Worm (Caenorhabditis elegans) whole organism, young adult: ENCODE data around the gene R151.1.

Experiments
- B0336.3 ChIP-seq: fragments of 200-800 bp; sonication (Bioruptor generic); IDR thresholded peaks from 2 replicates; pipeline ENCODE4 v1.3.6; 2022; ENCODE audit warnings: missing genetic modification characterization, missing compliant biosample characterization
- F10E7.11 ChIP-seq: sonication (generic microtip); optimal IDR thresholded peaks from 2 replicates; lab custom pipeline; 2017; ENCODE audit warnings: mild to moderate bottlenecking, missing genetic modification characterization, moderate library complexity, missing compliant biosample characterization
- F22D6.2 ChIP-seq: sonication (generic microtip); optimal IDR thresholded peaks from 2 replicates; lab custom pipeline; 2016; ENCODE audit warnings: mild to moderate bottlenecking, missing genetic modification characterization, missing compliant biosample characterization
- F33H1.4 ChIP-seq: fragments of 200-800 bp; sonication (Bioruptor generic); IDR thresholded peaks from 2 replicates; pipeline ENCODE4 v1.3.6; 2022; ENCODE audit warnings: missing genetic modification reagents, missing genetic modification characterization, missing compliant biosample characterization
- F37B4.10 ChIP-seq: fragments of 200-800 bp; sonication (Bioruptor generic); IDR thresholded peaks from 2 replicates; pipeline ENCODE4 v1.3.6; 2022; ENCODE audit warnings: missing genetic modification characterization, missing compliant biosample characterization
- F39B2.1 ChIP-seq: fragments of 200-800 bp; sonication (Bioruptor generic); IDR thresholded peaks from 2 replicates; pipeline ENCODE4 v1.3.6; 2022; ENCODE audit warnings: missing genetic modification reagents, missing genetic modification characterization, missing compliant biosample characterization
- F57A8.1 ChIP-seq: fragments of 200-800 bp; sonication (Bioruptor generic); optimal IDR thresholded peaks from 2 replicates; lab custom pipeline; 2018; ENCODE audit warnings: mild to moderate bottlenecking, missing genetic modification characterization, moderate library complexity, missing compliant biosample characterization
- K12H6.12 ChIP-seq: fragments of 200-800 bp; sonication (Bioruptor generic); optimal IDR thresholded peaks from 2 replicates; lab custom pipeline; 2018; ENCODE audit warnings: mild to moderate bottlenecking, missing genetic modification characterization, missing compliant biosample characterization
- T26A5.8 ChIP-seq: sonication (generic microtip); optimal IDR thresholded peaks from 2 replicates; lab custom pipeline; 2016; ENCODE audit warnings: missing genetic modification characterization, missing compliant biosample characterization
- Y53G8AR.9 ChIP-seq: fragments of 200-800 bp; sonication (Bioruptor generic); conservative IDR thresholded peaks from 2 replicates; pipeline ENCODE4 v1.3.6; 2022; ENCODE audit warnings: missing genetic modification reagents, missing genetic modification characterization, missing compliant biosample characterization
- Y56A3A.18 ChIP-seq: fragments of 200-800 bp; sonication (Bioruptor generic); IDR thresholded peaks from 2 replicates; pipeline ENCODE4 v1.3.6; 2022; ENCODE audit warnings: missing genetic modification reagents, missing genetic modification characterization, missing compliant biosample characterization
- aptf-2 ChIP-seq: fragments of 200-800 bp; sonication (Bioruptor generic); conservative IDR thresholded peaks from 2 replicates; pipeline ENCODE4 v1.3.6; 2022; ENCODE audit warnings: missing genetic modification reagents, missing genetic modification characterization, missing compliant biosample characterization
- attf-3 ChIP-seq: fragments of 200-800 bp; sonication (Bioruptor generic); conservative IDR thresholded peaks from 2 replicates; pipeline ENCODE4 v1.3.6; 2022; ENCODE audit warnings: missing genetic modification reagents, missing genetic modification characterization, missing compliant biosample characterization
- attf-5 ChIP-seq: fragments of 200-800 bp; sonication (Bioruptor generic); optimal IDR thresholded peaks from 2 replicates; lab custom pipeline; 2018; ENCODE audit warnings: mild to moderate bottlenecking, missing genetic modification characterization, missing compliant biosample characterization
- bed-2 ChIP-seq: fragments of 200-800 bp; sonication (Bioruptor generic); IDR thresholded peaks from 2 replicates; pipeline ENCODE4 v1.3.6; 2022; ENCODE audit warnings: missing genetic modification reagents, missing genetic modification characterization, missing compliant biosample characterization
- ceh-58 ChIP-seq: fragments of 200-800 bp; sonication (Bioruptor generic); IDR thresholded peaks from 2 replicates; pipeline ENCODE4 v1.3.6; 2022; ENCODE audit warnings: missing genetic modification characterization, missing compliant biosample characterization
- chd-7 ChIP-seq: sonication (generic microtip); optimal IDR thresholded peaks from 2 replicates; lab custom pipeline; 2016; ENCODE audit warnings: mild to moderate bottlenecking, missing genetic modification characterization, moderate library complexity, missing compliant biosample characterization
- die-1 ChIP-seq: sonication (generic microtip); optimal IDR thresholded peaks from 2 replicates; lab custom pipeline; 2016; ENCODE audit warnings: missing genotype, mild to moderate bottlenecking, missing genetic modification characterization, missing compliant biosample characterization
- efl-1 ChIP-seq: fragments of 150-350 bp; optimal IDR thresholded peaks from 2 replicates; lab custom pipeline; 2014; ENCODE audit warnings: missing biosample characterization, missing genetic modification reagents, missing genetic modification characterization
- egl-18 ChIP-seq: fragments of 200-800 bp; sonication (Bioruptor generic); IDR thresholded peaks from 2 replicates; pipeline ENCODE4 v1.3.6; 2022; ENCODE audit warnings: missing genetic modification reagents, missing genetic modification characterization, missing compliant biosample characterization
- egl-44 ChIP-seq: fragments of 200-800 bp; sonication (Bioruptor generic); IDR thresholded peaks from 2 replicates; pipeline ENCODE4 v1.3.6; 2022; ENCODE audit warnings: missing genetic modification reagents, missing genetic modification characterization, missing compliant biosample characterization
- ets-4 ChIP-seq: fragments of 200-800 bp; sonication (Bioruptor generic); optimal IDR thresholded peaks from 2 replicates; lab custom pipeline; 2018; ENCODE audit warnings: mild to moderate bottlenecking, missing genetic modification characterization, missing compliant biosample characterization
- gei-17 ChIP-seq: fragments of 200-800 bp; sonication (Bioruptor generic); optimal IDR thresholded peaks from 2 replicates; lab custom pipeline; 2018; ENCODE audit warnings: mild to moderate bottlenecking, missing genetic modification characterization, missing compliant biosample characterization
- hmg-1.2 ChIP-seq: fragments of 200-800 bp; sonication (Bioruptor generic); IDR thresholded peaks from 2 replicates; pipeline ENCODE4 v1.3.6; 2022; ENCODE audit warnings: missing genetic modification reagents, missing genetic modification characterization, missing compliant biosample characterization
- hrde-1 ChIP-seq: sonication (generic microtip); optimal IDR thresholded peaks from 2 replicates; lab custom pipeline; 2016; ENCODE audit warnings: missing genetic modification characterization, mild to moderate bottlenecking, missing compliant biosample characterization, moderate library complexity, missing genotype, missing genetic modification reagents, borderline replicate concordance
- let-607 ChIP-seq, 2 experiments: fragments of 200-800 bp in 1 of 2; sonication (Bioruptor generic) in 1 of 2; sonication (generic microtip) in 1 of 2; optimal IDR thresholded peaks; 2 replicates each; lab custom pipeline; 2016 to 2018; ENCODE audit warnings: mild to moderate bottlenecking in 2 of 2, missing compliant biosample characterization in 2 of 2, missing genetic modification characterization in 2 of 2, moderate library complexity in 2 of 2, missing genotype in 1 of 2
- lin-35 ChIP-seq, 3 experiments: fragments of 150-350 bp in 2 of 3; sonication (generic microtip) in 1 of 3; optimal IDR thresholded peaks; 2 replicates each; lab custom pipeline; 2014 to 2018; ENCODE audit warnings: missing biosample characterization in 3 of 3, missing genetic modification characterization in 3 of 3, missing genetic modification reagents in 3 of 3
- madf-10 ChIP-seq: sonication (generic microtip); optimal IDR thresholded peaks from 2 replicates; lab custom pipeline; 2016; ENCODE audit warnings: mild to moderate bottlenecking, missing genetic modification characterization, missing compliant biosample characterization
- madf-3 ChIP-seq: fragments of 200-800 bp; sonication (Bioruptor generic); IDR thresholded peaks from 2 replicates; pipeline ENCODE4 v1.3.6; 2022; ENCODE audit warnings: missing genetic modification reagents, missing genetic modification characterization, missing compliant biosample characterization
- madf-8 ChIP-seq: fragments of 200-800 bp; sonication (Bioruptor generic); conservative IDR thresholded peaks from 2 replicates; pipeline ENCODE4 v1.3.6; 2022; ENCODE audit warnings: missing genetic modification reagents, missing genetic modification characterization, missing compliant biosample characterization
- mes-4 ChIP-seq: sonication (generic microtip); optimal IDR thresholded peaks from 2 replicates; lab custom pipeline; 2016; ENCODE audit warnings: missing genotype, missing genetic modification characterization, missing compliant biosample characterization
- nfya-1 ChIP-seq: sonication (generic microtip); optimal IDR thresholded peaks from 2 replicates; lab custom pipeline; 2017; ENCODE audit warnings: antibody characterized with exemption, missing compliant biosample characterization, missing genetic modification characterization, borderline replicate concordance; ENCODE audit not compliant: insufficient read depth
- nhr-120 ChIP-seq: fragments of 200-800 bp; sonication (Bioruptor generic); IDR thresholded peaks from 2 replicates; pipeline ENCODE4 v1.3.6; 2022; ENCODE audit warnings: missing genetic modification characterization, missing compliant biosample characterization
- rcor-1 ChIP-seq: fragments of 200-800 bp; sonication (Bioruptor generic); IDR thresholded peaks from 2 replicates; pipeline ENCODE4 v1.3.6; 2022; ENCODE audit warnings: missing genetic modification reagents, missing genetic modification characterization, missing compliant biosample characterization
- rec-8 ChIP-seq, 2 experiments: sonication (generic microtip); optimal IDR thresholded peaks; 2 replicates each; lab custom pipeline; 2016; ENCODE audit warnings: mild to moderate bottlenecking in 2 of 2, missing genetic modification characterization in 2 of 2, missing genetic modification reagents in 2 of 2, missing genotype in 2 of 2, missing biosample characterization in 1 of 2, missing compliant biosample characterization in 1 of 2, moderate library complexity in 1 of 2
- repo-1 ChIP-seq: sonication (generic microtip); optimal IDR thresholded peaks from 2 replicates; lab custom pipeline; 2017; ENCODE audit warnings: mild to moderate bottlenecking, missing genetic modification characterization, missing compliant biosample characterization
- rpc-1 ChIP-seq, 2 experiments: fragments of 150-350 bp in 1 of 2; sonication (generic microtip) in 1 of 2; optimal IDR thresholded peaks; 2 replicates each; lab custom pipeline; 2014 to 2018; ENCODE audit warnings: missing biosample characterization in 1 of 2, missing genetic modification characterization in 1 of 2, missing genetic modification reagents in 1 of 2, missing genotype in 1 of 2
- snpc-1.1 ChIP-seq: sonication (generic microtip); optimal IDR thresholded peaks from 2 replicates; lab custom pipeline; 2017; ENCODE audit warnings: missing genetic modification characterization, mild to moderate bottlenecking, missing compliant biosample characterization, antibody characterized with exemption, moderate library complexity, missing genotype, missing genetic modification reagents; ENCODE audit not compliant: insufficient read depth
- somi-1 ChIP-seq: fragments of 200-800 bp; sonication (Bioruptor generic); optimal IDR thresholded peaks from 2 replicates; lab custom pipeline; 2018; ENCODE audit warnings: mild to moderate bottlenecking, missing genetic modification characterization, missing compliant biosample characterization
- tbx-9 ChIP-seq: sonication (generic microtip); optimal IDR thresholded peaks from 2 replicates; lab custom pipeline; 2016; ENCODE audit warnings: borderline replicate concordance, missing genetic modification characterization, inconsistent platforms, missing compliant biosample characterization
- unc-62 ChIP-seq: fragments of 150-350 bp; optimal IDR thresholded peaks from 2 replicates; lab custom pipeline; 2014; ENCODE audit warnings: missing biosample characterization, missing genetic modification reagents, missing genetic modification characterization
- xnd-1 ChIP-seq: sonication (generic microtip); optimal IDR thresholded peaks from 2 replicates; lab custom pipeline; 2016; ENCODE audit warnings: missing genotype, missing genetic modification reagents, missing genetic modification characterization, missing compliant biosample characterization
- zfh-2 ChIP-seq: fragments of 200-800 bp; sonication (Bioruptor generic); conservative IDR thresholded peaks from 2 replicates; pipeline ENCODE4 v1.3.6; 2022; ENCODE audit warnings: missing genetic modification reagents, missing genetic modification characterization, missing compliant biosample characterization
- ztf-22 ChIP-seq: fragments of 200-800 bp; sonication (Bioruptor generic); optimal IDR thresholded peaks from 2 replicates; lab custom pipeline; 2018; ENCODE audit warnings: mild to moderate bottlenecking, missing genetic modification characterization, moderate library complexity, missing compliant biosample characterization
- ztf-28 ChIP-seq: fragments of 200-800 bp; sonication (Bioruptor generic); IDR thresholded peaks from 2 replicates; pipeline ENCODE4 v1.3.6; 2022; ENCODE audit warnings: missing genetic modification reagents, missing genetic modification characterization, missing compliant biosample characterization
- ztf-6 ChIP-seq: fragments of 200-800 bp; sonication (Bioruptor generic); IDR thresholded peaks from 2 replicates; pipeline ENCODE4 v1.3.6; 2022; ENCODE audit warnings: missing genetic modification reagents, missing genetic modification characterization, missing compliant biosample characterization

Gene R151.1

DNA sequence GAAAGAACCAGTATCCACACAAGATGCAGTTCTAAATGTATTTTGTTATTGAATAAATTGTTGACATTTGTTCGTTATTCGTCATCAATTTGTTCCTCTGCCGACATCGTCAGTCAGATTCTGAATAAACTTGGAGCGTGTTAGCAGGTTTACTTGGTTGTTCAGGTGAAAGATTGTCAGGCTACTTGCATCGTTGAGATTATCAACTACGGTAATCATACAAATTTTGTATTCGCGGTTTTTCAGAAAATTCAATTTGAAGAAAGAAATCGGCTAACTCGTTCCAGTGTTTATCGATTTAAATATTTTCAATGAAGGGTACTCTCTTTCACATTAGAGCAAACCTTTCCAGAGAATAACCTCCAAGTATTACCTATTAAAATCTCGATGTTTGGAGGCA, 6.6 kb upstream of the R151.1 start, which contains the start of gene R151.2 (continued):
- TF ChIP-seq hrde-1 = peak; percentile 77
- TF ChIP-seq aptf-2 = no peak
- no peak for TF ChIP-seq madf-8 (GFP tag; lab: Robert Waterston, UW)
- TF ChIP-seq gei-17 (GFP tag; lab: Kevin White, UChicago) = no peak
- peak; percentile 54 for TF ChIP-seq B0336.3 (GFP tag; lab: Robert Waterston, UW)
- no peak for TF ChIP-seq K12H6.12 (tag; lab: Kevin White, UChicago)
- TF ChIP-seq ztf-6 (GFP tag; lab: Robert Waterston, UW) = no peak
- peak; percentile 6 for TF ChIP-seq F57A8.1 (GFP tag; lab: Kevin White, UChicago)
- TF ChIP-seq egl-44 = 0 out of 2 replicates have a peak, but pooled peaks have one; percentile 35
- TF ChIP-seq chd-7 (tag; lab: Kevin White, UChicago) = no peak
- TF ChIP-seq attf-3 (GFP tag; lab: Robert Waterston, UW) = no peak
- no peak for TF ChIP-seq ztf-28
- no peak for TF ChIP-seq nhr-120 (GFP tag; lab: Robert Waterston, UW)
- no peak for TF ChIP-seq zfh-2 (GFP tag; lab: Robert Waterston, UW)
- TF ChIP-seq ets-4 (GFP tag; lab: Kevin White, UChicago) = no peak
- TF ChIP-seq F10E7.11 (tag; lab: Kevin White, UChicago) = no peak
- no peak for TF ChIP-seq somi-1 (GFP tag; lab: Kevin White, UChicago)
- no peak for TF ChIP-seq bed-2 (GFP tag; lab: Robert Waterston, UW)
- TF ChIP-seq attf-5 (GFP tag; lab: Kevin White, UChicago) = no peak
- no peak for TF ChIP-seq let-607 (tag; optimal IDR thresholded peaks at IDR 0.05; lab: Kevin White, UChicago)
- TF ChIP-seq snpc-1.1 (tag; lab: Kevin White, UChicago) = no peak
- TF ChIP-seq ceh-58 (GFP tag; lab: Robert Waterston, UW) = no peak
- no peak for TF ChIP-seq efl-1 (GFP tag; lab: Kevin White, UChicago)
- TF ChIP-seq tbx-9 (tag; lab: Kevin White, UChicago) = no peak
- peak in 1 of 2 experiments; percentile 4 for TF ChIP-seq rec-8 (tag; optimal IDR thresholded peaks at IDR 0.05; lab: Kevin White, UChicago)
- no peak for TF ChIP-seq repo-1
- TF ChIP-seq ztf-22 (GFP tag; lab: Kevin White, UChicago) = no peak
- no peak for TF ChIP-seq T26A5.8
- peak; percentile 62; the same call in 1 of the 2 replicates for TF ChIP-seq madf-3 (GFP tag; lab: Robert Waterston, UW)
- no peak for TF ChIP-seq F22D6.2 (tag; lab: Kevin White, UChicago)
- no peak for TF ChIP-seq die-1 (tag; lab: Kevin White, UChicago)
- no peak for TF ChIP-seq F39B2.1
- TF ChIP-seq unc-62 = no peak
- TF ChIP-seq lin-35 (GFP tag; optimal IDR thresholded peaks at IDR 0.05; lab: Kevin White, UChicago) = no peak
- no peak for TF ChIP-seq madf-10 (tag; lab: Kevin White, UChicago)
- TF ChIP-seq nfya-1 (tag; lab: Kevin White, UChicago) = no peak
- no peak; the same call in 1 of the 2 replicates for TF ChIP-seq rcor-1 (GFP tag; lab: Robert Waterston, UW)
- TF ChIP-seq F37B4.10 (GFP tag; lab: Robert Waterston, UW) = no peak
- TF ChIP-seq egl-18 (GFP tag; lab: Robert Waterston, UW) = no peak
- no peak for TF ChIP-seq xnd-1 (tag; lab: Kevin White, UChicago)
- TF ChIP-seq hmg-1.2 (GFP tag; lab: Robert Waterston, UW) = peak; percentile 24; the same call in 1 of the 2 replicates
- peak; percentile 38 for TF ChIP-seq F33H1.4
- TF ChIP-seq Y56A3A.18 = no peak
- TF ChIP-seq rpc-1 (optimal IDR thresholded peaks at IDR 0.05; lab: Kevin White, UChicago) = no peak
- no peak for TF ChIP-seq rpc-1 (tag; optimal IDR thresholded peaks at IDR 0.05; lab: Kevin White, UChicago)
- TF ChIP-seq Y53G8AR.9 (GFP tag; lab: Robert Waterston, UW) = 0 out of 2 replicates have a peak, but pooled peaks have one; percentile 26
- no peak for TF ChIP-seq mes-4 (tag; lab: Kevin White, UChicago)
- TF ChIP-seq, all 124 proteins: peak for 25
